Fruit fly (Drosophila melanogaster): ENCODE results near the gene spidey.

DNA sequence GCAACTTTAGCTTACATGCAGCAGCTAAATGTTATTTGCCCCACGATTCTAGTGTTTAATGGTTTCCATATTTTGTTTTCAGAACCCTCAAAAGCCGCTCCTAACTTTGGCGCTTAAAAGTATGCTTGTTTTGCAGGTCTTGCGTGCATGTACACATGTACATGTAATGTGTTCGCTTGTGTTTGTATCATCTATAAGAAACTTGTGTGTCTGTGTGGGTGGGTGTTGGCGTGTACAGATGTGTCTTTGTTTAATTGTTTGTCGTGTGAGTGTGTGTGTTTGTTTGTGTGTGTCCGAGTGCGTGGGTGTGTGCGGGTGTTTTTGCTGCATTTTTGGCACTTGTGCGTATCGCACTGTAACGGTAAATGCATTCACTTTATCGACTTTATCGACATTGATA is 14.3 kb downstream of the spidey start:
- no peak for TF ChIP-seq Sp1 (GFP tag; optimal IDR thresholded peaks at IDR 0.05)
- no peak for TF ChIP-seq HLH106 (tag; optimal IDR thresholded peaks at IDR 0.05)
- TF ChIP-seq usp (GFP tag; optimal IDR thresholded peaks at IDR 0.05), result no peak
- TF ChIP-seq ey (GFP tag; optimal IDR thresholded peaks at IDR 0.05), result no peak
- no peak for TF ChIP-seq dmrt93B (GFP tag; optimal IDR thresholded peaks at IDR 0.05)
- no peak for TF ChIP-seq Jra (GFP tag; optimal IDR thresholded peaks at IDR 0.05)
- TF ChIP-seq Vsx2 (GFP tag; optimal IDR thresholded peaks at IDR 0.05; ENCODE audit: partially characterized antibody), result no peak
- no peak for TF ChIP-seq lola (GFP tag; optimal IDR thresholded peaks at IDR 0.05)
- no peak for TF ChIP-seq tai (GFP tag; optimal IDR thresholded peaks at IDR 0.05)
- TF ChIP-seq Myc (optimal IDR thresholded peaks at IDR 0.05), result no peak
- TF ChIP-seq h (GFP tag; optimal IDR thresholded peaks at IDR 0.05), result no peak
- no peak for TF ChIP-seq rgr (GFP tag; optimal IDR thresholded peaks at IDR 0.05)

All from whole organism, wandering third instar larva.